Fruit fly (Drosophila melanogaster) Kc167 (cell line): Measurements from ENCODE around the gene sky.

Experiments used
- Myc ChIP-seq: fragments of >200 bp; optimal IDR thresholded peaks from 2 replicates; lab custom pipeline; 2017; ENCODE audit warnings: missing external identifiers
- Sin3A ChIP-seq: fragments of >200 bp; optimal IDR thresholded peaks from 2 replicates; lab custom pipeline; 2018; ENCODE audit warnings: missing external identifiers
- h ChIP-seq: fragments of >200 bp; optimal IDR thresholded peaks from 3 replicates; lab custom pipeline; 2018; ENCODE audit warnings: missing external identifiers
- insv ChIP-seq: fragments of >200 bp; optimal IDR thresholded peaks from 3 replicates; lab custom pipeline; 2018; ENCODE audit warnings: missing external identifiers
- psq ChIP-seq: fragments of >200 bp; optimal IDR thresholded peaks from 2 replicates; lab custom pipeline; 2017; ENCODE audit warnings: missing external identifiers
- ttk ChIP-seq: sonication (Bioruptor generic); optimal IDR thresholded peaks from 2 replicates; lab custom pipeline; 2017; ENCODE audit warnings: missing external identifiers

The sky gene

dm6 chr2L:20942206-20942863, 23.6 kb upstream of the sky start:
- TF ChIP-seq insv (lab: Kevin White, UChicago) (no peak), psq (lab: Kevin White, UChicago) (no peak), ttk (lab: Kevin White, UChicago) (no peak), Myc (lab: Kevin White, UChicago) (no peak), h (no peak), Sin3A (lab: Kevin White, UChicago) (no peak)

DNA sequence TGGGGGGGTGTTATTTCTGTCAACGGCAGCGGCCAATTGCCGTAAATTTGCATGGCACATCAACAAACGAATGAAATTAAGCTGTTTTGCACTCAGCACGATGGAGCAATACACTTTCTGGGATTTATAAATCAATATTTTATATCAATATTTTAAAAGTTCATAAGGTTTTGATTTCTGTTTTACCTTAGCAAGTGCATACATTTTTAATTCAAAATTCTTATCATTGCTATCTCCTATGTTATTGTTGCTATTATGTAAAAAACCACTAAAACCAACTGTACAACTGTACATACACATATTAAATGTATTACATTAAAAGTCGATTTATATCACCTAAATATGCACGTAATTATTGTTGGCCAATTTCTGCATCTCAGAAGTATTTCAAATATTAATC, 22.0 kb upstream of the sky start:
- TF ChIP-seq Sin3A (lab: Kevin White, UChicago) (no peak), Myc (lab: Kevin White, UChicago) (no peak), h (no peak), ttk (lab: Kevin White, UChicago) (no peak), insv (lab: Kevin White, UChicago) (no peak), psq (lab: Kevin White, UChicago) (no peak)

dm6 chr2L:20939632-20940031, 20.9 kb upstream of the sky start:
- TF ChIP-seq ttk (lab: Kevin White, UChicago): no peak
- TF ChIP-seq psq (lab: Kevin White, UChicago): no peak
- no peak for TF ChIP-seq h
- TF ChIP-seq Sin3A (lab: Kevin White, UChicago): no peak
- TF ChIP-seq insv (lab: Kevin White, UChicago): no peak
- no peak for TF ChIP-seq Myc (lab: Kevin White, UChicago)

DNA sequence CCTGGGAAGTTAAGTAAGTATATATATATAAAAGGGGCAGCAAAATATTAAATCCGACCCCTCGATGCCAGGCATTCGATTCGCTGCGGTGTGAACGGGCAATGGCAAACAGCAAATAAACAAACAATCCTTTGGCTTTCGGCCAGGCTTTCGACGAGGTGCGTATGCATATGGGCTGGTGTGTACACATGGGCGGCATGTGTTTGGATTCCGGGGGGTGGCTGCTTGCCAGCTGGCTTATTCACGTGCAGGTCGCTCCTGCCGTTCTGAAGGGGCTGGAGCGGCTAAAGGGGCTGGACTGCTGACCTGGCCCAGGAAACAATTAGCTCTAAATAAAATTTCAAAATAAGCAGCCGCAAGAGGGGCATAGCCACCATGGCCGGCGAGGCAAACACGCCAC, 18.7 kb upstream of the sky start:
- TF ChIP-seq insv (lab: Kevin White, UChicago) (no peak), ttk (lab: Kevin White, UChicago) (no peak)

DNA sequence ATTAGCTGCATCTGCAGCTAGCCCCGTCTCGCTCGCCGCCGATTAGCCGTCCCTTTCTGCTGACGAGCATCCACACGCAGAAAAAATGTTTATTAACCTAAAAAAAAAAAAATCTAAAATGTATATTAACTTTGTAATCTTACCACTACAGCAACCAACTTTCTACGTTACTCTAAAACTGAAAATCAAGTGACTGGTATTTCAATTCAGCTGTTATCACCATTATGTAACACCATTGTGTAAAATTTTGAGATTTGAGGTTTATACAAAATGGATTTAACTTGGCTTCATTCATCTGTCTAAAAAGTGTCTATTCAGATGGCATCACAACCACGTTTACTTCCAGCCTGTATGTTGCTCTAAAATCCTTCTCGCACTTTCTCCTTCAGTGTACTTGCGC, 17.7 kb upstream of the sky start:
- TF ChIP-seq h (no peak), Myc (lab: Kevin White, UChicago) (no peak), ttk (lab: Kevin White, UChicago) (no peak), insv (lab: Kevin White, UChicago) (no peak), psq (lab: Kevin White, UChicago) (no peak), Sin3A (lab: Kevin White, UChicago) (no peak)

DNA sequence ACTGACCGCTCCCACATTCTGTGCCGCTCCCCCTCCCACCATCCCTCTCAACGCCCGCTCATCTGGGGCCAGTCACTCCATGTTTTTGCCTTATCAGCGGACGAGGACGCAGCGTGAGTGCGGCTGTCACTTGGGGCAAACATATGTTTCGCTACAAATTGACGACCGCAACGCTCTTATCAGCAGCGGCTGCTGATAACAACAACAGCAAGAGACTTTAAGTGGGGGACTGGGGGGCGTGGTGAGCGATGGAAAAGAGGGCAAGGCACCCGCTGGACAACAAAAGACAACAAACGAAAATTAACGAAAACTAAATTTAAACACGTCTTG, 17.3 kb upstream of the sky start:
- TF ChIP-seq ttk (lab: Kevin White, UChicago) (no peak), insv (lab: Kevin White, UChicago) (no peak), psq (lab: Kevin White, UChicago) (no peak), Myc (lab: Kevin White, UChicago) (no peak), Sin3A (lab: Kevin White, UChicago) (no peak)

DNA sequence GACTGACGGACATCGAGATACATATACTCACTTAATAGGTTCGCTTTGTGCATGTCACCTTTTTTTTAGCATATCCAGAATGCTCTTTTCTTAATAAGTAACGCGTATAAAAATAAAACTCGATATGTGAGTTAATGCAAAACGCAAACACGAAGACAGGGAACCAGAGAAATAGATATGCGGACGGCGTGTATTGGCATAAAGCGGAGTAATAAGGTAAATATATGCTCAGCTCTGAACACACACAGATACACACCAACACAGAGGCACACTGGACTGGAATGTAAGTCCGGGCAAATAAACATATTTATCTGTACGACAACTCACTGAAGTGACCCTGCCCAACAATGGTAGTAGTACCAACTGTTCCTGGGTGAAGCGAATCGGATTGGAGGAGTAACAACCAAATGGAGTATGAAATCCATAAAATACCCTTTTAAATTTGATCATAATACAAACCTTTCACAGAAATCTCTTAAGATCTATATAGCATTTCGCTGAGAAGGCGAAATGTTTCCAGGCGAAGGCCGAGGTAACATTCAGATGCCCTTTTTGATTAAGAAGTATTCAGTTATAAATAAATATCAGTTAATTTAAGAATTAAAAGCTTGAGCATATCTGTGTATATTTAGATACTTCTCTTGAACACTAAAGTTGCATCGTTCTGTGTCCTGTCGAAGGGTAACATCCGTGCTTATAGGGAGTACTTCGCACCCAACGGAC, 16.8 kb upstream of the sky start:
- TF ChIP-seq Sin3A (lab: Kevin White, UChicago): no peak
- no peak for TF ChIP-seq ttk (lab: Kevin White, UChicago)
- TF ChIP-seq Myc (lab: Kevin White, UChicago): no peak
- no peak for TF ChIP-seq h
- TF ChIP-seq psq (lab: Kevin White, UChicago): no peak
- TF ChIP-seq insv (lab: Kevin White, UChicago): no peak

DNA sequence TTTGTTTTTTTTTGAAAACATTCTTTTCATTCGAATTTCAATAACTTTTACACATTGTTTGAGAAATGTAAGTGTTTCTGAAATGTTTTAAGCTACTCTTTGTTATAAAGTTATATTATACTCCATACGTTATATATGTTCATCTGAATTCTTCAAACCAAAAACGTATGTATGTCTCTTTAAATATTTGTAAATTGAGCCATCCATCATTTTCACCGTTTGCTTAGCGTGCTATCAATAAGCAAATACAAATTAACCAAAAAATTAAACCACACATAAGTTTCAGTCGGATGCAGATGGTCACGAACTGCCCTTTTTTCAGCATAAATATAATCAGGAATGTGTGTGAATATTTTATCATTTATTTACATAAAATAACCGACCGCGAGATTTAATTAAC, 15.9 kb upstream of the sky start:
- TF ChIP-seq h: no peak
- no peak for TF ChIP-seq insv (lab: Kevin White, UChicago)
- no peak for TF ChIP-seq ttk (lab: Kevin White, UChicago)
- no peak for TF ChIP-seq Myc (lab: Kevin White, UChicago)
- no peak for TF ChIP-seq psq (lab: Kevin White, UChicago)
- no peak for TF ChIP-seq Sin3A (lab: Kevin White, UChicago)

DNA sequence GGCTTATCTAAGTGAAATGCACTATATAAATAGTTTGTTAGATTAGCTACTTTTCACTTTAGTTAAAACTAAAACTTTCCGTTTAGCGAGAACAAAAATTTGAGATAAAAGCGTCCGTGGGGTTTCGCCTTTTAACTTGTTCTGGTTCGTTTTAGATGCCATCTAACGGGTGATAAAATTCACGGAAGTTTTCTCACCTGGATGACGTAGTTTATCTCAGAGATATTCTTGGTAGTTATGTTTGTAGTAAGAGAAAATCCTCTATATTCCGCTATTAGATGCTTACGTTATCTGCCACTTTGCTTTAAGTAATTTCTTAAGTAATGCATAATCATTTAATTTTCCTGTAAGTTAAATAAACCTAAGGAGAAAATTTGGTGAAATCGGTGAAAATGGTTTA, 15.3 kb upstream of the sky start, which contains the start of gene CG9270:
TSS of gene CG9270 (minus strand) at position 101 of the 400 bp plus-strand sequence.
- no peak for TF ChIP-seq h
- TF ChIP-seq ttk (lab: Kevin White, UChicago): no peak
- no peak for TF ChIP-seq Sin3A (lab: Kevin White, UChicago)
- TF ChIP-seq psq (lab: Kevin White, UChicago): no peak
- TF ChIP-seq Myc (lab: Kevin White, UChicago): no peak
- TF ChIP-seq insv (lab: Kevin White, UChicago): no peak

dm6 chr2L:20927653-20928052, 8.9 kb upstream of the sky start, which contains the start of gene Nthl1:
Gene Nthl1 (minus strand): TSS chr2L:20927860.
- TF ChIP-seq h (no peak), ttk (lab: Kevin White, UChicago) (no peak), psq (lab: Kevin White, UChicago) (no peak)

dm6 chr2L:20925975-20926374, 7.2 kb upstream of the sky start, which contains the start of gene RPA2:
Gene RPA2 (minus strand): TSS chr2L:20926147.
- TF ChIP-seq insv (lab: Kevin White, UChicago) (no peak), Sin3A (lab: Kevin White, UChicago) (no peak), Myc (lab: Kevin White, UChicago) (no peak), h (no peak), ttk (lab: Kevin White, UChicago) (no peak), psq (lab: Kevin White, UChicago) (no peak)

dm6 chr2L:20923088-20923571, 4.4 kb upstream of the sky start:
- TF ChIP-seq Myc (lab: Kevin White, UChicago): no peak
- TF ChIP-seq ttk (lab: Kevin White, UChicago): no peak
- no peak for TF ChIP-seq h
- TF ChIP-seq psq (lab: Kevin White, UChicago): no peak
- no peak for TF ChIP-seq Sin3A (lab: Kevin White, UChicago)
- TF ChIP-seq insv (lab: Kevin White, UChicago): no peak
